Fruit fly (Drosophila melanogaster) whole organism, prepupa: ENCODE data around the gene spn-F.

Experiments used
- Blimp-1 ChIP-seq: fragments of 200-800 bp; sonication (Bioruptor generic); optimal IDR thresholded peaks from 3 replicates; lab custom pipeline; 2017; ENCODE audit warnings: missing biosample characterization, missing genetic modification characterization, mild to moderate bottlenecking, moderate library complexity, missing genetic modification reagents
- CG10631 ChIP-seq: fragments of 200-800 bp; sonication (Bioruptor generic); optimal IDR thresholded peaks from 2 replicates; lab custom pipeline; 2016; ENCODE audit warnings: missing biosample characterization, missing genetic modification characterization
- CG11294 ChIP-seq: fragments of 200-800 bp; sonication (Bioruptor generic); IDR thresholded peaks from 2 replicates; pipeline ENCODE4 v1.3.6; 2022; ENCODE audit warnings: missing biosample characterization, missing genetic modification characterization
- CG11762 ChIP-seq: fragments of 200-800 bp; sonication (Bioruptor generic); optimal IDR thresholded peaks from 3 replicates; lab custom pipeline; 2016; ENCODE audit warnings: missing biosample characterization, missing genetic modification characterization; ENCODE audit not compliant: insufficient read depth
- CG11902 ChIP-seq: fragments of 200-800 bp; sonication (Bioruptor generic); optimal IDR thresholded peaks from 3 replicates; lab custom pipeline; 2016; ENCODE audit warnings: missing biosample characterization, missing genetic modification characterization
- CG15336 ChIP-seq: fragments of 200-800 bp; sonication (Bioruptor generic); IDR thresholded peaks from 2 replicates; pipeline ENCODE4 v1.3.6; 2022; ENCODE audit warnings: missing biosample characterization, missing genetic modification characterization
- CG1621 ChIP-seq: fragments of 200-800 bp; sonication (Bioruptor generic); optimal IDR thresholded peaks from 3 replicates; lab custom pipeline; 2018; ENCODE audit warnings: missing biosample characterization, mild to moderate bottlenecking, missing genetic modification characterization
- CG3032 ChIP-seq: fragments of 200-800 bp; optimal IDR thresholded peaks from 2 replicates; lab custom pipeline; 2019; ENCODE audit warnings: missing biosample characterization, mild to moderate bottlenecking, missing genetic modification characterization, moderate library complexity
- CG31627 ChIP-seq: fragments of 200-800 bp; sonication (Bioruptor generic); optimal IDR thresholded peaks from 3 replicates; lab custom pipeline; 2016; ENCODE audit warnings: missing biosample characterization, missing genetic modification characterization
- CG32006 ChIP-seq: fragments of 200-800 bp; sonication (Bioruptor generic); optimal IDR thresholded peaks from 3 replicates; lab custom pipeline; 2017; ENCODE audit warnings: missing biosample characterization, mild to moderate bottlenecking, missing genetic modification characterization
- CG3919 ChIP-seq: fragments of 200-800 bp; sonication (Bioruptor generic); optimal IDR thresholded peaks from 3 replicates; lab custom pipeline; 2016; ENCODE audit warnings: missing biosample characterization, missing genetic modification characterization
- CG4318 ChIP-seq: fragments of 200-800 bp; sonication (Bioruptor generic); optimal IDR thresholded peaks from 3 replicates; lab custom pipeline; 2017; ENCODE audit warnings: missing biosample characterization, mild to moderate bottlenecking, missing genetic modification characterization
- CG6163 ChIP-seq: fragments of 200-800 bp; sonication (Bioruptor generic); IDR thresholded peaks from 3 replicates; pipeline ENCODE4 v1.3.6; 2022; ENCODE audit warnings: missing biosample characterization, missing genetic modification characterization
- CG6276 ChIP-seq: fragments of 200-800 bp; sonication (Bioruptor generic); optimal IDR thresholded peaks from 2 replicates; lab custom pipeline; 2017; ENCODE audit warnings: missing biosample characterization, mild to moderate bottlenecking, missing genetic modification characterization
- CG6792 ChIP-seq: fragments of 200-800 bp; sonication (Bioruptor generic); optimal IDR thresholded peaks from 3 replicates; lab custom pipeline; 2016; ENCODE audit warnings: missing biosample characterization, missing genetic modification characterization
- CG6808 ChIP-seq: fragments of 200-800 bp; sonication (Bioruptor generic); optimal IDR thresholded peaks from 3 replicates; lab custom pipeline; 2017; ENCODE audit warnings: missing biosample characterization, missing genetic modification characterization, mild to moderate bottlenecking, moderate library complexity, missing genetic modification reagents
- CG6854 ChIP-seq: fragments of 200-800 bp; sonication (Bioruptor generic); optimal IDR thresholded peaks from 2 replicates; lab custom pipeline; 2017; ENCODE audit warnings: missing biosample characterization, mild to moderate bottlenecking, missing genetic modification characterization
- CG7368 ChIP-seq: fragments of 200-800 bp; sonication (Bioruptor generic); optimal IDR thresholded peaks from 3 replicates; lab custom pipeline; 2016; ENCODE audit warnings: missing biosample characterization, missing genetic modification characterization
- CG8319 ChIP-seq: fragments of 200-800 bp; sonication (Bioruptor generic); optimal IDR thresholded peaks from 3 replicates; lab custom pipeline; 2016; ENCODE audit warnings: missing biosample characterization, missing genetic modification characterization
- CG8632 ChIP-seq: fragments of 200-800 bp; sonication (Bioruptor generic); optimal IDR thresholded peaks from 3 replicates; lab custom pipeline; 2016; ENCODE audit warnings: missing biosample characterization, missing genetic modification characterization
- CG9139 ChIP-seq: fragments of 200-800 bp; sonication (Bioruptor generic); optimal IDR thresholded peaks from 3 replicates; lab custom pipeline; 2017; ENCODE audit warnings: missing biosample characterization, mild to moderate bottlenecking, missing genetic modification characterization
- Eip75B ChIP-seq: fragments of 200-800 bp; sonication (Bioruptor generic); optimal IDR thresholded peaks from 3 replicates; lab custom pipeline; 2016; ENCODE audit warnings: missing biosample characterization, missing genetic modification characterization
- Eip78C ChIP-seq: fragments of 200-800 bp; sonication (Bioruptor generic); peaks from one replicate; lab custom pipeline; 2016; ENCODE audit warnings: missing biosample characterization, missing genetic modification characterization
- Eip93F ChIP-seq: fragments of 200-800 bp; sonication (Bioruptor generic); optimal IDR thresholded peaks from 2 replicates; lab custom pipeline; 2016; ENCODE audit warnings: missing biosample characterization, mild to moderate bottlenecking, missing genetic modification characterization
- Ets21C ChIP-seq: fragments of 200-800 bp; sonication (Bioruptor generic); optimal IDR thresholded peaks from 3 replicates; lab custom pipeline; 2016; ENCODE audit warnings: missing biosample characterization, missing genetic modification characterization
- Ets96B ChIP-seq: fragments of 200-800 bp; optimal IDR thresholded peaks from 2 replicates; lab custom pipeline; 2019; ENCODE audit warnings: missing biosample characterization, mild to moderate bottlenecking, missing genetic modification characterization, moderate library complexity
- Gug ChIP-seq: fragments of 200-800 bp; sonication (Bioruptor generic); IDR thresholded peaks from 2 replicates; pipeline ENCODE4 v1.3.6; 2022; ENCODE audit warnings: missing biosample characterization, missing genetic modification characterization
- Hr38 ChIP-seq: sonication (Bioruptor generic); optimal IDR thresholded peaks from 2 replicates; lab custom pipeline; 2016; ENCODE audit warnings: missing biosample characterization, missing genetic modification characterization
- Hr4 ChIP-seq: fragments of 200-800 bp; sonication (Bioruptor generic); optimal IDR thresholded peaks from 3 replicates; lab custom pipeline; 2016; ENCODE audit warnings: missing biosample characterization, missing genetic modification characterization
- Lpt ChIP-seq: fragments of 200-800 bp; sonication (Bioruptor generic); optimal IDR thresholded peaks from 3 replicates; lab custom pipeline; 2016; ENCODE audit warnings: missing biosample characterization, missing genetic modification characterization
- Met ChIP-seq: fragments of 200-800 bp; sonication (Bioruptor generic); optimal IDR thresholded peaks from 3 replicates; lab custom pipeline; 2016; ENCODE audit warnings: missing biosample characterization, missing genetic modification characterization
- OdsH ChIP-seq: fragments of 200-800 bp; sonication (Bioruptor generic); optimal IDR thresholded peaks from 3 replicates; lab custom pipeline; 2016; ENCODE audit warnings: missing biosample characterization, missing genetic modification characterization
- Smox ChIP-seq: fragments of 200-800 bp; sonication (Bioruptor generic); optimal IDR thresholded peaks from 3 replicates; lab custom pipeline; 2016; ENCODE audit warnings: missing biosample characterization, missing genetic modification characterization
- Sox14 ChIP-seq: fragments of 200-800 bp; sonication (Bioruptor generic); optimal IDR thresholded peaks from 3 replicates; lab custom pipeline; 2016; ENCODE audit warnings: missing biosample characterization, missing genetic modification characterization
- Sox15 ChIP-seq: fragments of 200-800 bp; sonication (Bioruptor generic); optimal IDR thresholded peaks from 3 replicates; lab custom pipeline; 2016; ENCODE audit warnings: missing biosample characterization, missing genetic modification characterization
- achi ChIP-seq: fragments of 200-800 bp; sonication (Bioruptor generic); optimal IDR thresholded peaks from 3 replicates; lab custom pipeline; 2016; ENCODE audit warnings: missing biosample characterization, missing genetic modification characterization
- cyc ChIP-seq: fragments of 200-800 bp; sonication (Bioruptor generic); optimal IDR thresholded peaks from 3 replicates; lab custom pipeline; 2016; ENCODE audit warnings: missing biosample characterization, missing genetic modification characterization
- dac ChIP-seq: fragments of 200-800 bp; sonication (Bioruptor generic); optimal IDR thresholded peaks from 2 replicates; lab custom pipeline; 2017; ENCODE audit warnings: missing biosample characterization, mild to moderate bottlenecking, missing genetic modification characterization
- eg ChIP-seq: fragments of 200-800 bp; sonication (Bioruptor generic); IDR thresholded peaks from 3 replicates; pipeline ENCODE4 v1.3.6; 2022; ENCODE audit warnings: missing biosample characterization, missing genetic modification characterization
- esn ChIP-seq: fragments of 200-800 bp; sonication (Bioruptor generic); optimal IDR thresholded peaks from 2 replicates; lab custom pipeline; 2016; ENCODE audit warnings: missing biosample characterization, mild to moderate bottlenecking, missing genetic modification characterization, moderate library complexity
- fd85E ChIP-seq: fragments of 200-800 bp; sonication (Bioruptor generic); optimal IDR thresholded peaks from 3 replicates; lab custom pipeline; 2016; ENCODE audit warnings: missing biosample characterization, missing genetic modification characterization
- fkh ChIP-seq: fragments of 200-800 bp; sonication (Bioruptor generic); optimal IDR thresholded peaks from 3 replicates; lab custom pipeline; 2017; ENCODE audit warnings: missing biosample characterization, mild to moderate bottlenecking, missing genetic modification characterization, moderate library complexity
- lz ChIP-seq: fragments of 200-800 bp; sonication (Bioruptor generic); optimal IDR thresholded peaks from 3 replicates; lab custom pipeline; 2016; ENCODE audit warnings: missing biosample characterization, missing genetic modification characterization
- net ChIP-seq: fragments of 200-800 bp; sonication (Bioruptor generic); optimal IDR thresholded peaks from 3 replicates; lab custom pipeline; 2016; ENCODE audit warnings: missing biosample characterization, missing genetic modification characterization
- pdm3 ChIP-seq: fragments of 200-800 bp; sonication (Bioruptor generic); optimal IDR thresholded peaks from 3 replicates; lab custom pipeline; 2016; ENCODE audit warnings: missing biosample characterization, missing genetic modification characterization
- salr ChIP-seq, 2 experiments: fragments of 200-800 bp; sonication (Bioruptor generic); optimal IDR thresholded peaks; 3 replicates each; lab custom pipeline; 2016 to 2018; ENCODE audit warnings: missing biosample characterization in 2 of 2, missing genetic modification characterization in 2 of 2, mild to moderate bottlenecking in 1 of 2
- spab ChIP-seq: fragments of 200-800 bp; sonication (Bioruptor generic); optimal IDR thresholded peaks from 2 replicates; lab custom pipeline; 2017; ENCODE audit warnings: missing biosample characterization, mild to moderate bottlenecking, missing genetic modification characterization, missing genetic modification reagents
- ss ChIP-seq, 2 experiments: fragments of 200-800 bp; sonication (Bioruptor generic); optimal IDR thresholded peaks; 2 replicates in 1 of 2; 3 replicates in 1 of 2; lab custom pipeline; 2017 to 2018; ENCODE audit warnings: mild to moderate bottlenecking in 2 of 2, missing biosample characterization in 2 of 2, missing genetic modification characterization in 2 of 2, moderate library complexity in 1 of 2
- svp ChIP-seq: fragments of 200-800 bp; sonication (Bioruptor generic); peaks from one replicate; lab custom pipeline; 2016; ENCODE audit warnings: missing biosample characterization, missing genetic modification characterization
- topi ChIP-seq: fragments of 200-800 bp; sonication (Bioruptor generic); optimal IDR thresholded peaks from 3 replicates; lab custom pipeline; 2016; ENCODE audit warnings: missing biosample characterization, missing genetic modification characterization
- vri ChIP-seq: fragments of 200-800 bp; sonication (Bioruptor generic); optimal IDR thresholded peaks from 3 replicates; lab custom pipeline; 2016; ENCODE audit warnings: missing biosample characterization, mild to moderate bottlenecking, missing genetic modification characterization

spn-F gene

DNA sequence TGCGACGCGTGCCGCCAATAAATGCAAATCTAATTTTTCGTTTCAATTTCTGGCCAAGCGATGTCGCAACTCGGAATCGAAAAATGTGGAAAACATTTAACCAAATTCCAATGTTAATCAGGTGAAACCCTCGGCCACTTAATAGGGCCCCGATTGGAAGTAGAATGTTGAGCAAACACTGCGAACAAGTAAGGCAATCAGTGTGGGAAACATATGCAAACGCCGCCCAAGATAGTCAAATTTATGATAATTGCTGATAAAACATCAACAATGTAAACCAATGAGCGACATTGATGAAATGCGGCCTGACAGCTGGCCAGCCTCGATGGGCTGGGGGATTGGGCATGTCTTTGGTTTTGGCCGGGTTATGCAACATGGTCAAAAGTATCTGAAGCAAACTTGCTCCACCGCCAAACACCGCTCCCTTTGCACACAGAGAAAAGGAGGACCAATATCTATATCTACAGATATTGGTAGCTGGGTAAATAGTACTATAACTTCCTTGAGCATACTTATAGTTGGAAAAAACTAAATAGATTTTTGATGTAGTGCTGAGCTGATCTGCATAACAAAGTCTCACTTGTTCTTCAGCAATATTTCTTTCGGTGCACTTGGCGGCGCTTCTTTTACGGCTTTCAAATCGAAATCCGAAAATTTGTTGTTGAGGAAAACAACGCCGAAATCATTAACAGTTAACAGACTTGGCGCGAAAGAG lies 7.5 kb upstream of the spn-F start:
- TF ChIP-seq Gug (GFP tag; lab: Robert Waterston, UW): no peak
- TF ChIP-seq CG11294: no peak
- TF ChIP-seq vri: no peak
- no peak for TF ChIP-seq salr (GFP tag; optimal IDR thresholded peaks at IDR 0.05; lab: Kevin White, UChicago)
- TF ChIP-seq svp (GFP tag; lab: Kevin White, UChicago): peak; percentile 93
- TF ChIP-seq OdsH (GFP tag; lab: Kevin White, UChicago): peak; percentile 68
- TF ChIP-seq lz (GFP tag; lab: Kevin White, UChicago): peak; percentile 72
- peak; percentile 77 for TF ChIP-seq CG31627
- no peak for TF ChIP-seq CG9139 (GFP tag; lab: Kevin White, UChicago)
- peak; percentile 73 for TF ChIP-seq Ets21C (GFP tag; lab: Kevin White, UChicago)
- peak; percentile 76 for TF ChIP-seq CG3919 (GFP tag; lab: Kevin White, UChicago)
- no peak for TF ChIP-seq spab (GFP tag; lab: Kevin White, UChicago)
- peak; percentile 6 for TF ChIP-seq Lpt (GFP tag; lab: Kevin White, UChicago)
- TF ChIP-seq CG6276 (GFP tag; lab: Kevin White, UChicago): peak; percentile 81
- TF ChIP-seq CG3032 (tag; lab: Kevin White, UChicago): no peak
- TF ChIP-seq esn (GFP tag; lab: Kevin White, UChicago): peak; percentile 80
- peak; percentile 56 for TF ChIP-seq Eip93F
- TF ChIP-seq eg (GFP tag; lab: Robert Waterston, UW): peak; percentile 60; the same call in 2 of the 3 replicates
- peak; percentile 93 for TF ChIP-seq Eip78C
- TF ChIP-seq fkh (GFP tag; lab: Kevin White, UChicago): no peak
- TF ChIP-seq Met (GFP tag; lab: Kevin White, UChicago): peak; percentile 82
- TF ChIP-seq CG6163 (GFP tag; lab: Robert Waterston, UW): peak; percentile 74
- TF ChIP-seq CG11902 (GFP tag; lab: Kevin White, UChicago): peak; percentile 65
- peak; percentile 37 for TF ChIP-seq fd85E
- TF ChIP-seq CG10631 (GFP tag; lab: Kevin White, UChicago): peak; percentile 16
- TF ChIP-seq CG32006 (GFP tag; lab: Kevin White, UChicago): peak; percentile 46
- peak; percentile 73 for TF ChIP-seq CG8632 (GFP tag; lab: Kevin White, UChicago)
- peak; percentile 82 for TF ChIP-seq topi (GFP tag; lab: Kevin White, UChicago)
- no peak for TF ChIP-seq CG6808 (GFP tag; lab: Kevin White, UChicago)
- peak; percentile 81 for TF ChIP-seq cyc (GFP tag; lab: Kevin White, UChicago)
- peak; percentile 43 for TF ChIP-seq Sox15 (GFP tag; lab: Kevin White, UChicago)
- peak; percentile 73 for TF ChIP-seq achi (GFP tag; lab: Kevin White, UChicago)
- peak; percentile 33 for TF ChIP-seq CG15336 (GFP tag; lab: Robert Waterston, UW)
- TF ChIP-seq dac (GFP tag; lab: Kevin White, UChicago): peak; percentile 12
- TF ChIP-seq ss (GFP tag; optimal IDR thresholded peaks at IDR 0.05; lab: Kevin White, UChicago): no peak
- no peak for TF ChIP-seq CG1621 (tag; lab: Kevin White, UChicago)
- peak; percentile 68 for TF ChIP-seq CG7368
- TF ChIP-seq CG6792 (GFP tag; lab: Kevin White, UChicago): peak; percentile 82
- peak; percentile 61 for TF ChIP-seq CG8319 (GFP tag; lab: Kevin White, UChicago)
- no peak for TF ChIP-seq Hr38
- peak; percentile 31 for TF ChIP-seq CG6854 (GFP tag; lab: Kevin White, UChicago)
- no peak for TF ChIP-seq CG4318
- TF ChIP-seq Sox14 (GFP tag; lab: Kevin White, UChicago): peak; percentile 51
- peak; percentile 78 for TF ChIP-seq Smox (GFP tag; lab: Kevin White, UChicago)
- TF ChIP-seq net (GFP tag; lab: Kevin White, UChicago): peak; percentile 62
- TF ChIP-seq pdm3 (GFP tag; lab: Kevin White, UChicago): peak; percentile 69
- peak; percentile 38 for TF ChIP-seq Eip75B (GFP tag; lab: Kevin White, UChicago)
- no peak for TF ChIP-seq Ets96B (tag; lab: Kevin White, UChicago)
- TF ChIP-seq Blimp-1: no peak
- TF ChIP-seq CG11762 (GFP tag; lab: Kevin White, UChicago): peak; percentile 53
- peak; percentile 32 for TF ChIP-seq Hr4
